Worm (Caenorhabditis elegans) whole organism, L1 larva: ENCODE data around the gene ador-1.

Experiments used
- C16A3.4 ChIP-seq: fragments of 150-350 bp; optimal IDR thresholded peaks from 2 replicates; lab custom pipeline; 2014; ENCODE audit warnings: missing biosample characterization, missing genetic modification characterization
- F16B12.6 ChIP-seq: fragments of 150-350 bp; optimal IDR thresholded peaks from 2 replicates; lab custom pipeline; 2014; ENCODE audit warnings: missing biosample characterization, missing genetic modification characterization
- aha-1 ChIP-seq: fragments of 150-350 bp; optimal IDR thresholded peaks from 2 replicates; lab custom pipeline; 2014; ENCODE audit warnings: missing biosample characterization, missing genetic modification characterization
- ceh-63 ChIP-seq: fragments of 200-800 bp; sonication (Bioruptor generic); optimal IDR thresholded peaks from 2 replicates; lab custom pipeline; 2018; ENCODE audit warnings: mild to moderate bottlenecking, missing genetic modification characterization, missing compliant biosample characterization
- ceh-8 ChIP-seq: fragments of 200-800 bp; sonication (Bioruptor generic); optimal IDR thresholded peaks from 2 replicates; lab custom pipeline; 2018; ENCODE audit warnings: mild to moderate bottlenecking, missing genetic modification characterization, moderate library complexity, missing compliant biosample characterization
- ceh-82 ChIP-seq, 3 experiments: fragments of 150-350 bp in 1 of 3; sonication (generic microtip) in 2 of 3; optimal IDR thresholded peaks; 2 replicates each; lab custom pipeline; 2014 to 2017; ENCODE audit warnings: missing biosample characterization in 3 of 3, missing genetic modification characterization in 3 of 3
- dpl-1 ChIP-seq, 3 experiments: fragments of 150-350 bp in 2 of 3; sonication (generic microtip) in 1 of 3; optimal IDR thresholded peaks; 2 replicates each; lab custom pipeline; 2014 to 2017; ENCODE audit warnings: missing biosample characterization in 3 of 3, missing genetic modification characterization in 3 of 3, missing genetic modification reagents in 3 of 3
- efl-1 ChIP-seq, 4 experiments: fragments of 150-350 bp; optimal IDR thresholded peaks in 3 of 4; peaks in 1 of 4; 1 replicate in 1 of 4; 2 replicates in 3 of 4; lab custom pipeline; 2014; ENCODE audit warnings: missing biosample characterization in 2 of 4, missing genetic modification characterization in 2 of 4, missing genetic modification reagents in 2 of 4
- egl-13 ChIP-seq: sonication (generic microtip); optimal IDR thresholded peaks from 2 replicates; lab custom pipeline; 2016; ENCODE audit warnings: missing genotype, missing genetic modification reagents, missing genetic modification characterization, missing compliant biosample characterization
- elt-3 ChIP-seq, 6 experiments: fragments of 150-350 bp in 1 of 6; sonication (generic microtip); optimal IDR thresholded peaks; 2 replicates each; lab custom pipeline; 2017 to 2018; ENCODE audit warnings: missing biosample characterization in 6 of 6, missing genetic modification characterization in 6 of 6, inconsistent platforms in 1 of 6
- fkh-10 ChIP-seq: sonication (generic microtip); optimal IDR thresholded peaks from 2 replicates; lab custom pipeline; 2017; ENCODE audit warnings: missing biosample characterization, missing genetic modification reagents, missing genetic modification characterization
- fos-1 ChIP-seq: fragments of 150-350 bp; optimal IDR thresholded peaks from 2 replicates; lab custom pipeline; 2014; ENCODE audit warnings: missing biosample characterization, missing genetic modification characterization
- hlh-17 ChIP-seq: fragments of 200-800 bp; sonication (Bioruptor generic); optimal IDR thresholded peaks from 2 replicates; lab custom pipeline; 2018; ENCODE audit warnings: missing genetic modification characterization, mild to moderate bottlenecking, missing compliant biosample characterization, moderate library complexity, borderline replicate concordance
- hpl-2 ChIP-seq: fragments of 150-350 bp; optimal IDR thresholded peaks from 2 replicates; lab custom pipeline; 2014; ENCODE audit warnings: missing biosample characterization, missing genetic modification reagents, missing genetic modification characterization
- isw-1 ChIP-seq: fragments of 200-800 bp; sonication (Bioruptor generic); IDR thresholded peaks from 2 replicates; pipeline ENCODE4 v1.3.6; 2022; ENCODE audit warnings: missing genetic modification characterization, missing compliant biosample characterization
- lin-39 ChIP-seq: fragments of 150-350 bp; optimal IDR thresholded peaks from 2 replicates; lab custom pipeline; 2014; ENCODE audit warnings: missing biosample characterization, missing genetic modification reagents, missing genetic modification characterization
- lir-3 ChIP-seq: sonication (generic microtip); optimal IDR thresholded peaks from 2 replicates; lab custom pipeline; 2016; ENCODE audit warnings: mild to moderate bottlenecking, missing genetic modification characterization, moderate library complexity, missing compliant biosample characterization; ENCODE audit not compliant: poor library complexity
- lsy-2 ChIP-seq, 2 experiments: fragments of 150-350 bp; optimal IDR thresholded peaks; 2 replicates each; lab custom pipeline; 2014; ENCODE audit warnings: missing biosample characterization in 2 of 2, missing genetic modification characterization in 2 of 2
- mdl-1 ChIP-seq, 2 experiments: fragments of 150-350 bp; optimal IDR thresholded peaks; 2 replicates each; lab custom pipeline; 2014 to 2017; ENCODE audit warnings: missing biosample characterization in 2 of 2, missing genetic modification characterization in 2 of 2, inconsistent platforms in 1 of 2
- nhr-12 ChIP-seq: sonication (generic microtip); optimal IDR thresholded peaks from 2 replicates; lab custom pipeline; 2017; ENCODE audit warnings: missing biosample characterization, missing genetic modification characterization
- nhr-19 ChIP-seq: fragments of 200-800 bp; sonication (Bioruptor generic); conservative IDR thresholded peaks from 2 replicates; pipeline ENCODE4 v1.3.6; 2022; ENCODE audit warnings: missing genetic modification characterization, missing compliant biosample characterization
- nhr-20 ChIP-seq: sonication (generic microtip); optimal IDR thresholded peaks from 2 replicates; lab custom pipeline; 2016; ENCODE audit warnings: mild to moderate bottlenecking, missing genetic modification characterization, missing compliant biosample characterization
- nhr-28 ChIP-seq: fragments of 150-350 bp; optimal IDR thresholded peaks from 2 replicates; lab custom pipeline; 2014; ENCODE audit warnings: missing biosample characterization, missing genetic modification characterization
- nhr-76 ChIP-seq: sonication (generic microtip); optimal IDR thresholded peaks from 2 replicates; lab custom pipeline; 2017; ENCODE audit warnings: missing biosample characterization, missing genetic modification characterization
- nhr-77 ChIP-seq: fragments of 150-350 bp; optimal IDR thresholded peaks from 2 replicates; lab custom pipeline; 2014; ENCODE audit warnings: missing biosample characterization, missing genetic modification characterization
- nhr-85 ChIP-seq: sonication (generic microtip); peaks from one replicate; lab custom pipeline; 2016; ENCODE audit warnings: missing genetic modification characterization, inconsistent platforms, missing compliant biosample characterization
- pqm-1 ChIP-seq: sonication (generic microtip); optimal IDR thresholded peaks from 3 replicates; lab custom pipeline; 2017; ENCODE audit warnings: missing biosample characterization, missing genetic modification characterization
- rnt-1 ChIP-seq: sonication (generic microtip); optimal IDR thresholded peaks from 2 replicates; lab custom pipeline; 2016; ENCODE audit warnings: mild to moderate bottlenecking, missing genetic modification characterization, moderate library complexity, missing compliant biosample characterization
- skn-1 ChIP-seq: fragments of 150-350 bp; optimal IDR thresholded peaks from 2 replicates; lab custom pipeline; 2014; ENCODE audit warnings: missing biosample characterization, missing genetic modification characterization
- sptf-1 ChIP-seq: fragments of 150-350 bp; optimal IDR thresholded peaks from 2 replicates; lab custom pipeline; 2014; ENCODE audit warnings: missing biosample characterization, missing genetic modification characterization
- swsn-7 ChIP-seq: sonication (generic microtip); optimal IDR thresholded peaks from 2 replicates; lab custom pipeline; 2016; ENCODE audit warnings: missing genetic modification characterization, missing compliant biosample characterization
- unc-86 ChIP-seq: sonication (generic microtip); optimal IDR thresholded peaks from 2 replicates; lab custom pipeline; 2016; ENCODE audit warnings: missing genetic modification characterization, missing compliant biosample characterization
- vab-15 ChIP-seq: sonication (generic microtip); optimal IDR thresholded peaks from 2 replicates; lab custom pipeline; 2017; ENCODE audit warnings: missing genotype, mild to moderate bottlenecking, missing genetic modification characterization, missing compliant biosample characterization
- zip-4 ChIP-seq: fragments of 200-800 bp; sonication (Bioruptor generic); optimal IDR thresholded peaks from 2 replicates; lab custom pipeline; 2018; ENCODE audit warnings: mild to moderate bottlenecking, missing genetic modification characterization, moderate library complexity, missing compliant biosample characterization
- ztf-11 ChIP-seq, 2 experiments: sonication (generic microtip); optimal IDR thresholded peaks; 2 replicates each; lab custom pipeline; 2016 to 2017; ENCODE audit warnings: missing genetic modification characterization in 2 of 2, missing biosample characterization in 1 of 2, missing compliant biosample characterization in 1 of 2
- ztf-4 ChIP-seq: fragments of 150-350 bp; optimal IDR thresholded peaks from 2 replicates; lab custom pipeline; 2014; ENCODE audit warnings: missing biosample characterization, missing genetic modification characterization

ador-1 gene

DNA sequence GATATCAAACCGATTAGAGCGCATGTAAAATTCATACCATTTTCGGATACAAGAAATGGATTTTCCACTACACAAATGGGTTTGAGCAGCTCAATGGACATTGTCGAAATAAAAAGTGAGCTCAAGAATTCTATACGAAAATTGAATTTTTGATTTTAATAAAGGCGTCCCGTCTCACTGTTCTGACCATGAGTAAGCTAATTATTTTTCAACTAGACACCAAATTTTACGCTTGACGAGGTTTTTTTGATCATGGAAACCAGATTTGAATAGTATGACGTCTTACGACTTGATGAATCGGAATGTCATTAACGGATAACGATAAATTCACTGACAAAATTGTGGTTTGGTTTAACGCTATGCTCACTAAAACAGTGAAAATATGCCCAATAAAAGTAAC, 13.6 kb upstream of the ador-1 start, which contains the start of gene srh-61:
Gene srh-61, minus strand, starts transcription at position 101 of the 400 bp plus-strand sequence.
- no peak for TF ChIP-seq dpl-1 (GFP tag; optimal IDR thresholded peaks at IDR 0.05; lab: Kevin White, UChicago)
- TF ChIP-seq mdl-1 (tag; optimal IDR thresholded peaks at IDR 0.05; lab: Kevin White, UChicago), result no peak

DNA sequence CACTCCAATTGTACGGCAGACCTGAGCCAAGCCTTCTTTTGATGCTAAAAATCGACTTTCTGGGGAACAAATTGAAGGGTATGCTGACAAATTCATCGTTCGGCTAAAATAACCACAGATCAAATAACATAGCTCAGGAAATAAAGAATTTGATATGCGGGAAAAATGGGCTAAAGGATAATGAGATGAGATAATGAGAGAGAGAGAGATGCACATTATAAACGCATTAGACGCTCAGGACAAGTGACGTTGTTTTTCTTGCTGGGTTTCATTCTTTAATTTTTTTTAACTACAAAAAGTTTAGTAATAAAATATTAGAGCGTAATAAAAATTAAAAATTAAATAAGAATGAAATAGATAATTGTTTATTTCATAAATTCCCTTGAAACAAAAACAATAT, 11.9 kb upstream of the ador-1 start, which contains the start of gene srh-69:
Gene srh-69, minus strand, starts transcription at position 101 of the 400 bp plus-strand sequence.
- TF ChIP-seq isw-1 (no peak), unc-86 (tag; lab: Kevin White, UChicago) (no peak), pqm-1 (tag; lab: Kevin White, UChicago) (no peak), C16A3.4 (tag; lab: Kevin White, UChicago) (no peak), aha-1 (no peak), nhr-28 (tag; lab: Kevin White, UChicago) (no peak), nhr-76 (tag; lab: Kevin White, UChicago) (no peak), elt-3 (tag; optimal IDR thresholded peaks at IDR 0.05; lab: Kevin White, UChicago) (no peak), nhr-85 (tag; lab: Kevin White, UChicago) (no peak), ceh-63 (GFP tag; lab: Kevin White, UChicago) (no peak), rnt-1 (tag; lab: Kevin White, UChicago) (no peak), hpl-2 (GFP tag; lab: Kevin White, UChicago) (no peak), fos-1 (tag; lab: Kevin White, UChicago) (no peak), nhr-19 (no peak)

DNA sequence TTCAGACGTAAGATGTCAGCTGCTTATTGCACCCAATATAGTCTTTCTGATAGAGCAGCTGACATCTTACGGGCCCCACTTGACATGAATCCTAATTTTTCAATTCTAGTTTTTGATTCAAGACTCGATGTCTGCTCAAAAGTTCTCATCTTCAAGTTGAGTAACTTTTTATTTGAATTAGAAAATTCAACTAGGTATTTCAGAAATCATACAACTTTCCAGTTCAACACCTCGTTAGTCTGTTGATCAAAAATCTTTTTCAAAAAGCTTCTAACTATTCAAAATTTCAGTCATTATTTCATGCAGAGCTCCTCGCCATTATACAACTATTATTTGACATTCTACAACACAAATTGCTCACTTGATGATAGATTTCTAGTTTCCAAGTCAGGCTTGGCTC, 9.2 kb upstream of the ador-1 start, which contains the start of gene srh-73:
Gene srh-73, plus strand, starts transcription at position 301 of the 400 bp plus-strand sequence.
- TF ChIP-seq nhr-28 (tag; lab: Kevin White, UChicago) (no peak), nhr-12 (tag; lab: Kevin White, UChicago) (no peak), lsy-2 (tag; optimal IDR thresholded peaks at IDR 0.05; lab: Kevin White, UChicago) (no peak), mdl-1 (tag; optimal IDR thresholded peaks at IDR 0.05; lab: Kevin White, UChicago) (no peak), ceh-8 (GFP tag; lab: Kevin White, UChicago) (no peak), lir-3 (tag; lab: Kevin White, UChicago) (no peak), rnt-1 (tag; lab: Kevin White, UChicago) (no peak), fos-1 (tag; lab: Kevin White, UChicago) (no peak), sptf-1 (tag; lab: Kevin White, UChicago) (no peak), C16A3.4 (tag; lab: Kevin White, UChicago) (no peak), skn-1 (tag; lab: Kevin White, UChicago) (no peak), hlh-17 (GFP tag; lab: Kevin White, UChicago) (no peak), swsn-7 (tag; lab: Kevin White, UChicago) (no peak), nhr-77 (no peak), lin-39 (tag; lab: Kevin White, UChicago) (no peak), nhr-20 (no peak), dpl-1 (GFP tag; optimal IDR thresholded peaks at IDR 0.05; lab: Kevin White, UChicago) (no peak), egl-13 (tag; lab: Kevin White, UChicago) (no peak), unc-86 (tag; lab: Kevin White, UChicago) (no peak), ztf-11 (tag; optimal IDR thresholded peaks at IDR 0.05; lab: Kevin White, UChicago) (no peak)

DNA sequence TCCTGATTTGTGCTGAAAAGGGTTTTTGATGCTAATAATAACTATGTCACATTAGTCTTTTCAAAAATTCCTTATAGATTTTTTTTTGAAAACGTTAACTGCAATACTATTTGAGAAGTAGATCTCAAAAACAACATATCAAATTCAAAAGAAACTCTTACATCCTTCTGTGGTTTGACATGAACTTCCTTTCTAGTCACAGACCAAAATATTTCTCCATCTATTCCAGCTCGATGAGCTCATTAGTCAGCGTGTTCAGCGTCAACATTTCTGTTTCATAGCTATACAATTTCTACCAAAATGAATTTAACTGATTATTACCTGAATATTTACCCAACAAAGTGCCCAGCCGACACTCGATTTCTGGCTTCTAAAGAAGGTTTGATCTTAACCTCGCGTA, 6.0 kb upstream of the ador-1 start, which contains the start of gene srh-67:
Gene srh-67, plus strand, starts transcription at position 301 of the 400 bp plus-strand sequence.
- TF ChIP-seq hlh-17 (GFP tag; lab: Kevin White, UChicago) (no peak), fos-1 (tag; lab: Kevin White, UChicago) (no peak), F16B12.6 (tag; lab: Kevin White, UChicago) (no peak), elt-3 (tag; optimal IDR thresholded peaks at IDR 0.05; lab: Kevin White, UChicago) (no peak), vab-15 (no peak), ztf-4 (tag; lab: Kevin White, UChicago) (no peak)

DNA sequence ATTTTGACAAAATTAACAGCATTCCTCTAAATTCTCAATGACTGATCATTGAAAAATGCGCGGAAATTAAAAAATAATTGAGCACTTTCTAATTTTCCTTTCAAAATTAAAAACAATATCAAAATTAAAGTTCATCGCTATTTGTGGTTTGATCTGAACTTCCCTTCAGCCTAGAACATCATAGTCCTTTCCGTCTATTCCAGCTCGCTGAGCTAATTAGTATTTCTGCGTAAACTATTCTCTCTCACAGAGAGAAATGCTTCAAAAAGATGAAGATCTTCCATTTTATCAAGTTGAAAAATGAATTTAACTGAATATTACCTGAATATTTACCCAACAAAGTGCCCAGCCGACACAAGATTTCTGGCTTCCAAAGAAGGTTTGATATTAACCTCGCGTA, 4.4 kb upstream of the ador-1 start, which contains the start of gene srh-68:
Gene srh-68, plus strand, starts transcription at position 301 of the 400 bp plus-strand sequence.
- TF ChIP-seq ceh-82 (tag; optimal IDR thresholded peaks at IDR 0.05; lab: Kevin White, UChicago), result no peak
- no peak for TF ChIP-seq egl-13 (tag; lab: Kevin White, UChicago)
- TF ChIP-seq zip-4 (GFP tag; lab: Kevin White, UChicago), result no peak
- TF ChIP-seq efl-1 (optimal IDR thresholded peaks at IDR 0.05; lab: Kevin White, UChicago), result no peak
- TF ChIP-seq efl-1 (GFP tag; optimal IDR thresholded peaks at IDR 0.05 in 1 of 2; lab: Kevin White, UChicago), result no peak
- no peak for TF ChIP-seq dpl-1 (GFP tag; optimal IDR thresholded peaks at IDR 0.05; lab: Kevin White, UChicago)
- no peak for TF ChIP-seq fkh-10
- no peak for TF ChIP-seq ceh-8 (GFP tag; lab: Kevin White, UChicago)
- TF ChIP-seq nhr-76 (tag; lab: Kevin White, UChicago), result no peak
